Fruit fly (Drosophila melanogaster): ENCODE measurements around the gene CG17187.

CG17187 gene

dm6 chr3R:11230392-11230791, 1.3 kb downstream of the CG17187 start, which contains the start of gene GCC88:
GCC88 (minus strand) TSS chr3R:11230600.
- TF ChIP-seq woc (GFP tag; optimal IDR thresholded peaks at IDR 0.05) (no peak), tai (GFP tag; optimal IDR thresholded peaks at IDR 0.05) (no peak), dsf (GFP tag; optimal IDR thresholded peaks at IDR 0.05; ENCODE audit: borderline replicate concordance) (no peak), h (GFP tag; optimal IDR thresholded peaks at IDR 0.05) (no peak), ey (GFP tag; optimal IDR thresholded peaks at IDR 0.05) (no peak), Vsx2 (GFP tag; optimal IDR thresholded peaks at IDR 0.05; ENCODE audit: partially characterized antibody) (no peak), Hnf4 (GFP tag; optimal IDR thresholded peaks at IDR 0.05) (no peak), brk (GFP tag; optimal IDR thresholded peaks at IDR 0.05) (no peak), GATAd (GFP tag; optimal IDR thresholded peaks at IDR 0.05) (no peak)

- peak; percentile 90 for TF ChIP-seq ey (GFP tag; optimal IDR thresholded peaks at IDR 0.05)
- TF ChIP-seq Abd-B (GFP tag; optimal IDR thresholded peaks at IDR 0.05), result no peak
- no peak for TF ChIP-seq Dfd (GFP tag; optimal IDR thresholded peaks at IDR 0.05)
- peak; percentile 98 for TF ChIP-seq HLH106 (tag; optimal IDR thresholded peaks at IDR 0.05)
- TF ChIP-seq sv (GFP tag; optimal IDR thresholded peaks at IDR 0.05), result peak; percentile 88
- TF ChIP-seq GATAd (GFP tag; optimal IDR thresholded peaks at IDR 0.05), result peak; percentile 17
- no peak for TF ChIP-seq Hr78 (GFP tag; optimal IDR thresholded peaks at IDR 0.05)
- TF ChIP-seq Hnf4 (GFP tag; optimal IDR thresholded peaks at IDR 0.05), result no peak
- peak; percentile 92 for TF ChIP-seq br (GFP tag; optimal IDR thresholded peaks at IDR 0.05)
- no peak for TF ChIP-seq Myc (optimal IDR thresholded peaks at IDR 0.05)
- TF ChIP-seq dsf (GFP tag; optimal IDR thresholded peaks at IDR 0.05; ENCODE audit: borderline replicate concordance), result no peak
- no peak for TF ChIP-seq lola (GFP tag; optimal IDR thresholded peaks at IDR 0.05)
- no peak for TF ChIP-seq dmrt93B (GFP tag; optimal IDR thresholded peaks at IDR 0.05)
- TF ChIP-seq sage (GFP tag; optimal IDR thresholded peaks at IDR 0.05), result no peak
- TF ChIP-seq usp (GFP tag; optimal IDR thresholded peaks at IDR 0.05), result no peak
- no peak for TF ChIP-seq N (GFP tag; optimal IDR thresholded peaks at IDR 0.05)
- TF ChIP-seq fru (GFP tag; optimal IDR thresholded peaks at IDR 0.05), result peak; percentile 94
- no peak for TF ChIP-seq Hr83 (GFP tag; optimal IDR thresholded peaks at IDR 0.05; ENCODE audit: poor library complexity, severe bottlenecking)
- peak; percentile 94 for TF ChIP-seq h (GFP tag; optimal IDR thresholded peaks at IDR 0.05)
- no peak for TF ChIP-seq Dif (GFP tag; optimal IDR thresholded peaks at IDR 0.05; ENCODE audit: partially characterized antibody)
- TF ChIP-seq tai (GFP tag; optimal IDR thresholded peaks at IDR 0.05), result no peak
- TF ChIP-seq brk (GFP tag; optimal IDR thresholded peaks at IDR 0.05), result no peak
- TF ChIP-seq Mio (GFP tag; optimal IDR thresholded peaks at IDR 0.05), result peak; percentile 50
- TF ChIP-seq OdsH (GFP tag; optimal IDR thresholded peaks at IDR 0.05), result peak; percentile 97
- peak; percentile 77 for TF ChIP-seq CG32264 (GFP tag; optimal IDR thresholded peaks at IDR 0.05)
- TF ChIP-seq rgr (GFP tag; optimal IDR thresholded peaks at IDR 0.05), result peak; percentile 98
- TF ChIP-seq CG9705 (GFP tag; optimal IDR thresholded peaks at IDR 0.05), result peak; percentile 92
- TF ChIP-seq Rel (GFP tag; optimal IDR thresholded peaks at IDR 0.05), result no peak
- peak; percentile 87 for TF ChIP-seq Rel (tag; optimal IDR thresholded peaks at IDR 0.05)
- no peak for TF ChIP-seq Vsx2 (GFP tag; optimal IDR thresholded peaks at IDR 0.05; ENCODE audit: partially characterized antibody)
- TF ChIP-seq foxo (GFP tag; optimal IDR thresholded peaks at IDR 0.05), result peak in 1 of 2 experiments; percentile 98
- no peak for TF ChIP-seq CrebA (GFP tag; optimal IDR thresholded peaks at IDR 0.05; ENCODE audit: borderline replicate concordance)
- no peak for TF ChIP-seq jim (GFP tag; optimal IDR thresholded peaks at IDR 0.05)
- peak; percentile 96 for TF ChIP-seq woc (GFP tag; optimal IDR thresholded peaks at IDR 0.05)
- peak; percentile 92 for TF ChIP-seq psq (GFP tag; optimal IDR thresholded peaks at IDR 0.05)
- TF ChIP-seq Jra (GFP tag; optimal IDR thresholded peaks at IDR 0.05), result no peak
- peak; percentile 99 for TF ChIP-seq Sp1 (GFP tag; optimal IDR thresholded peaks at IDR 0.05)
- TF ChIP-seq dl (GFP tag; optimal IDR thresholded peaks at IDR 0.05; ENCODE audit: insufficient read depth in 1 of 2, partially characterized antibody in 2 of 2), result no peak
- TF ChIP-seq pan (optimal IDR thresholded peaks at IDR 0.05), result no peak
Measured at dm6 chr3R:11226496-11226895, 5.2 kb downstream of the CG17187 start, which contains the start of gene CG17726. CG17726 (plus strand) TSS chr3R:11226762.

- no peak for TF ChIP-seq Jra (GFP tag; optimal IDR thresholded peaks at IDR 0.05)
- no peak for TF ChIP-seq pan (optimal IDR thresholded peaks at IDR 0.05)
- TF ChIP-seq N (GFP tag; optimal IDR thresholded peaks at IDR 0.05), result no peak
- no peak for TF ChIP-seq jim (GFP tag; optimal IDR thresholded peaks at IDR 0.05)
- TF ChIP-seq Hnf4 (GFP tag; optimal IDR thresholded peaks at IDR 0.05), result no peak
Measured at dm6 chr3R:11225220-11225619, 6.5 kb downstream of the CG17187 start, which contains the start of gene scpr-C. scpr-C (plus strand) TSS chr3R:11225520.
